Worm (Caenorhabditis elegans) whole organism, midembryonic: ENCODE data around the gene M04B2.6.

Experiments
- T22C8.4 ChIP-seq: fragments of 200-800 bp; sonication (Bioruptor generic); IDR thresholded peaks from 2 replicates; pipeline ENCODE4 v1.3.6; 2022; ENCODE audit warnings: missing genetic modification characterization, missing compliant biosample characterization
- cog-1 ChIP-seq: sonication (generic microtip); optimal IDR thresholded peaks from 2 replicates; lab custom pipeline; 2016; ENCODE audit warnings: missing genetic modification characterization, missing compliant biosample characterization
- flt-1 ChIP-seq: fragments of 200-800 bp; sonication (Bioruptor generic); IDR thresholded peaks from 2 replicates; pipeline ENCODE4 v1.3.6; 2022; ENCODE audit warnings: missing genetic modification characterization, missing compliant biosample characterization
- klf-2 ChIP-seq: fragments of 200-800 bp; sonication (Bioruptor generic); conservative IDR thresholded peaks from 2 replicates; pipeline ENCODE4 v1.3.6; 2022; ENCODE audit warnings: missing genetic modification reagents, missing genetic modification characterization, missing compliant biosample characterization
- med-1 ChIP-seq: sonication (generic microtip); optimal IDR thresholded peaks from 2 replicates; lab custom pipeline; 2017; ENCODE audit warnings: missing genetic modification characterization, mild to moderate bottlenecking, missing compliant biosample characterization, antibody characterized with exemption, missing genetic modification reagents; ENCODE audit not compliant: insufficient read depth
- ref-1 ChIP-seq: fragments of 200-800 bp; sonication (Bioruptor generic); conservative IDR thresholded peaks from 2 replicates; pipeline ENCODE4 v1.3.6; 2022; ENCODE audit warnings: missing genetic modification reagents, missing genetic modification characterization, missing compliant biosample characterization
- tab-1 ChIP-seq: fragments of 200-800 bp; sonication (Bioruptor generic); IDR thresholded peaks from 2 replicates; pipeline ENCODE4 v1.3.6; 2022; ENCODE audit warnings: missing genetic modification characterization, missing compliant biosample characterization
- ztf-23 ChIP-seq: fragments of 200-800 bp; sonication (Bioruptor generic); IDR thresholded peaks from 2 replicates; pipeline ENCODE4 v1.3.6; 2022; ENCODE audit warnings: missing genetic modification reagents, missing genetic modification characterization, missing compliant biosample characterization
- ztf-29 ChIP-seq: fragments of 200-800 bp; sonication (Bioruptor generic); IDR thresholded peaks from 2 replicates; pipeline ENCODE4 v1.3.6; 2022; ENCODE audit warnings: missing genetic modification reagents, missing genetic modification characterization, missing compliant biosample characterization

Gene M04B2.6

DNA sequence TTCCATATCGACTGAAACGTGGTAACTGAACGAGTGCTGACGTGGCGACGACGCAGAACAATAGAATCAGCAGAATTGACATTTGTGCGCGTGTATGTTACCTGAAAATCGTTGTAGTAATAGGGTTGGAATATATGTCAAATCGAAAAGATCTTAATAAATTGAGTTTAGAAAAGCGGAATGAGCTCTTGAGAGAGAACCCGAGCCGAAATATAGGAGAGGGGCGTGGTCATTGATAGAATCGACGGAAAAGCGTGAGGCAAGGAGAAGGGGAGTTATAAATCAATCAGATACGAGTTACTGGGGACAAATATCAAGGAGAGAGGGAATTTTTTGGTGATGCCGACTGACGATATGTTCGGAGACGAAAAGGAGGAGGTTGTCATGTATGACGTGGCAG is at the start of gene M04B2.6:
Gene M04B2.6 (minus strand): TSS at position 101 of the 400 bp plus-strand sequence.
- TF ChIP-seq med-1 (GFP tag; lab: Kevin White, UChicago) (no peak), cog-1 (tag; lab: Kevin White, UChicago) (no peak), ref-1 (no peak), T22C8.4 (GFP tag; lab: Robert Waterston, UW) (no peak), klf-2 (GFP tag; lab: Robert Waterston, UW) (no peak), ztf-23 (no peak), tab-1 (no peak)

ce11 chrIV:11551813-11552212 is 41.2 kb upstream of the M04B2.6 start, which contains the start of gene col-128:
col-128 (minus strand) TSS chrIV:11551960.
- no peak for TF ChIP-seq med-1 (GFP tag; lab: Kevin White, UChicago)

DNA sequence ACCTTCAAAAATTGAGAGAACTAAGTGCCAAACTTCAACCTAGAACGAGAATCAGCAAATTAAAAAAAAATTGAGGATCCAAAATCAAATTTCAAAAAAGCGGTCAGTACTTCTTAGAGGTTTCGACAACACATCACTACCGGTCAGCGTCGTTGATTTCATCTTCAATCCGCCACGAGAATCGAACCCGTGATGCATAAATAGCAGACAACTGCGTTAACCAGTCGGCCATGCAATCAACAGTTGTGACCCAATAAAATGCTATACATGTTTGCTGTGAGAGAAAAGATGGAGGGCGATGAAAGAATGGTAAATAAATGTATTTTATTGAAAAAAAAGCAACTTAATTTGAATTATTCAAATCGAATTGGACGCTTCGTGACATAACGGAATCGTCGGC is 39.1 kb upstream of the M04B2.6 start:
- TF ChIP-seq ztf-23 (peak; percentile 92), ztf-29 (GFP tag; lab: Robert Waterston, UW) (peak; percentile 81), cog-1 (tag; lab: Kevin White, UChicago) (peak; percentile 88), klf-2 (GFP tag; lab: Robert Waterston, UW) (0 out of 2 replicates have a peak, but pooled peaks have one; percentile 47), ref-1 (peak; percentile 81), flt-1 (GFP tag; lab: Robert Waterston, UW) (peak; percentile 95), T22C8.4 (GFP tag; lab: Robert Waterston, UW) (peak; percentile 81), tab-1 (peak; percentile 95), med-1 (GFP tag; lab: Kevin White, UChicago) (peak; percentile 70)

DNA sequence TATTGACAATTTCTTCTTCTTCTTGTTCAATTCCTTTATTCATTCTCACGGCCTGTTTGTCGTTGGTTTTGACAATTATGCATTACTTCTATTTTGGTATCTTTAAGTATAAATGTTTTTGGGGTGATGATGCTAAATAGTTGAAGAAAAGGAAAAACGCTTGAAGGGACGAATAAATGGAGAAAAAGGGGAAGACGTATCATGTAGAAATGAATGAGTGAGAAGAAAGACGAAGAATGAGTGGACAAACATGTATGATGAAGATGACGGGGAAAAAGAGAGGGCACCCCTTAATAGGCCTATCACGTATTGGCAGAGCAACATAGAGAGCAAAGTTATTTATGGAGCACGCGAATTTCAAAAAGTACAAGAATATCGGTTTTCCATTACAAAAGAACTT is 38.1 kb upstream of the M04B2.6 start, which contains the start of gene M04B2.7:
Gene M04B2.7 (minus strand): TSS at position 101 of the 400 bp plus-strand sequence.
- TF ChIP-seq med-1 (GFP tag; lab: Kevin White, UChicago) (no peak), flt-1 (GFP tag; lab: Robert Waterston, UW) (no peak), ztf-29 (GFP tag; lab: Robert Waterston, UW) (no peak), ref-1 (no peak), cog-1 (tag; lab: Kevin White, UChicago) (no peak), ztf-23 (no peak)

DNA sequence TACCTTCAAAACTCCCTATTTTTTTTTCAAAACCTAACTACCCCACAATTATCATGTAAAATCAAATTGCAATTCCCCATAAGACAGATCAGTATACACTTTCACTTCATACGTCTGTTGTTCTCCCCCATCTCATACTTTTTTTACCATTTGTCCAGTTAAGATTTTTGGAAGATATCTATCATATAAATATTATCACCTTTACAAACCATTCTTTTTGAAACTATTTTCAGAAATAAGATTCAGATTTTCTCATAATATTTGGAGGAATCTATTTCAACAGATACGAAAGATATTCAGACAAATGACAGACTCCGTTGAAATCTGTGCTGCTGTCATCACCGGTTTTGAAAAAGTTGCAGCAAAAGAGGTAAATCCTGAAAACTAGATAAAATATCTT is 17.2 kb upstream of the M04B2.6 start, which contains the start of gene M04B2.2:
Gene M04B2.2 (plus strand): TSS at position 301 of the 400 bp plus-strand sequence.
- TF ChIP-seq ztf-23 (no peak), cog-1 (tag; lab: Kevin White, UChicago) (no peak), flt-1 (GFP tag; lab: Robert Waterston, UW) (no peak), T22C8.4 (GFP tag; lab: Robert Waterston, UW) (no peak), ztf-29 (GFP tag; lab: Robert Waterston, UW) (no peak), ref-1 (no peak), klf-2 (GFP tag; lab: Robert Waterston, UW) (no peak), med-1 (GFP tag; lab: Kevin White, UChicago) (no peak), tab-1 (no peak)

DNA sequence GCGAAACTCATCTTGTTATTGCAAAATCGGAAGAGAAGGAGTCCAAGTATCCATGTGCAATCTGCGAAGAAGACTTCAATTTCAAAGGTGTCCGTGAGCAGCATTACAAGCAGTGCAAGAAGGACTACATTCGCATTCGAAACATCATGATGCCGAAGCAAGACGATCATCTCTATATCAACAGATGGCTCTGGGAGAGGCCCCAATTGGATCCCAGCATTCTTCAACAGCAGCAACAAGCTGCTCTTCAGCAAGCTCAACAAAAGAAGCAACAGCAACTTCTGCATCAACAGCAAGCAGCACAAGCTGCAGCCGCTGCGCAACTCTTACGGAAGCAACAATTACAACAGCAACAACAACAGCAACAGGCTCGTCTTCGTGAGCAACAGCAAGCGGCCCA is 15.6 kb upstream of the M04B2.6 start:
- no peak for TF ChIP-seq klf-2 (GFP tag; lab: Robert Waterston, UW)

ce11 chrIV:11524241-11524692 is 13.7 kb upstream of the M04B2.6 start, which contains the start of gene mep-1:
mep-1 (plus strand) TSS chrIV:11524642.
- no peak for TF ChIP-seq ref-1
- no peak for TF ChIP-seq med-1 (GFP tag; lab: Kevin White, UChicago)
- peak; percentile 31 for TF ChIP-seq cog-1 (tag; lab: Kevin White, UChicago)
- no peak for TF ChIP-seq tab-1
- no peak for TF ChIP-seq T22C8.4 (GFP tag; lab: Robert Waterston, UW)
- peak; percentile 64; the same call in 1 of the 2 replicates for TF ChIP-seq flt-1 (GFP tag; lab: Robert Waterston, UW)
- no peak for TF ChIP-seq ztf-23
- peak; percentile 11; the same call in 1 of the 2 replicates for TF ChIP-seq ztf-29 (GFP tag; lab: Robert Waterston, UW)
- TF ChIP-seq klf-2 (GFP tag; lab: Robert Waterston, UW), result 0 out of 2 replicates have a peak, but pooled peaks have one; percentile 32

DNA sequence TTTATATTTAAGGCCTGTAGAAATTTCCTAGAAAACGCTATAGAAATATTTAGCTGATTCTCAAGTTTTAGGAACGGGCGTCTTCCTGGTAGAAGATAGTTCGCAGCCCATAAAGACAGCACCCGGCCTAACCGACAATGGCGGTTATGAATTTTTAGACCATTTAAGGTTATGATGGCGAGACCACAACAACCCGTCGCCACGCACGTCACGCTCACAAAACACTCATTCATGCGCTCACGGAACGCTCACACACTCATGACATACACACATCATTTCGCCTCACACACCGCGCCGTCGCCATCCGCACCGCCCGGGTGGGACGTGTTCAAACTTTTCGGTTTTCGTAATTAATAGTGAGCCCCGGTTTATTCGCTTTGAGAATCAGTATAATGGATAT is 13.1 kb upstream of the M04B2.6 start:
- no peak for TF ChIP-seq med-1 (GFP tag; lab: Kevin White, UChicago)
- TF ChIP-seq cog-1 (tag; lab: Kevin White, UChicago), result no peak
- TF ChIP-seq tab-1, result no peak
- no peak for TF ChIP-seq ztf-23
- TF ChIP-seq flt-1 (GFP tag; lab: Robert Waterston, UW), result no peak
- no peak for TF ChIP-seq ref-1
- no peak for TF ChIP-seq ztf-29 (GFP tag; lab: Robert Waterston, UW)
- TF ChIP-seq klf-2 (GFP tag; lab: Robert Waterston, UW), result no peak
- no peak for TF ChIP-seq T22C8.4 (GFP tag; lab: Robert Waterston, UW)

DNA sequence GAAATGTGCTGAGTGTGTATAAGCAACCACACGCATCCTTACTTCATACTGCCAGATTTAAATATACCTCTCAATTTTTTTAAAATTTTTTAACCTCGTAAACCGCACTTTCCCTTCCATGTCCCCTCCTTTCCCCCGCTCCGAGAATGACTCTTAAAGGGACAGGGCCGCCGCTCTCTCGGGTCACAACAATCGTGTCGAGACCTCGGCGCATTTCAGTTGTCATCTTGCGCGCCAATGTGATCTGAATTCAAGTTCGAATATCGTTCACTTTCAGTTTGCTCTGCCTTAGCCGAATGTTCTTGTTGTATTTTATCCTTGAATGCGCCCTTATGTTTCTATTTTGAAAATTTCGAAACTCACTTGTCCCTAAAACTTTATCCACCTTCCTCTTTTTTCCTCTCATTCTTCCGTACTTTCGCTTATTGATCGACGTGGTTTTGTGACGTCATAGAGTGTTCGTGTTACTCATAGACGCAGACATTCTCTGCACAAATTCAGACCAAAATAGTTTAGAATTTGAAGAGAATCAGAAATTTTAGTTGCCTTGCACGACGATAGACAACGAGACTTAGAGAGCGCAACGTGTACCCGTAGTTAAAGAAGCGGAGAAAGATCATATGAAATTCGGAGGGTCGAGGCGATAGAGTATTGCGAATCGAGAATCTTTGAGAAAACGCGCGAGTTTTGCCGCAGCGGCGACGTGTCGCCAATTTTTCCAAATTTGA is 11.8 kb upstream of the M04B2.6 start:
- TF ChIP-seq ztf-23, result 0 out of 2 replicates have a peak, but pooled peaks have one; percentile 31
- TF ChIP-seq T22C8.4 (GFP tag; lab: Robert Waterston, UW), result no peak; the same call in 1 of the 2 replicates
- TF ChIP-seq cog-1 (tag; lab: Kevin White, UChicago), result no peak
- TF ChIP-seq klf-2 (GFP tag; lab: Robert Waterston, UW), result no peak
- TF ChIP-seq flt-1 (GFP tag; lab: Robert Waterston, UW), result no peak

- TF ChIP-seq ztf-29 (GFP tag; lab: Robert Waterston, UW) (no peak), ref-1 (no peak), ztf-23 (no peak), flt-1 (GFP tag; lab: Robert Waterston, UW) (no peak), cog-1 (tag; lab: Kevin White, UChicago) (no peak), klf-2 (GFP tag; lab: Robert Waterston, UW) (no peak), T22C8.4 (GFP tag; lab: Robert Waterston, UW) (no peak), tab-1 (no peak), med-1 (GFP tag; lab: Kevin White, UChicago) (no peak)
Measured at ce11 chrIV:11520960-11521359, 10.4 kb upstream of the M04B2.6 start, which contains the start of the genes M04B2.4 and gfl-1. M04B2.4 (minus strand) TSS chrIV:11521031. gfl-1 (plus strand) TSS chrIV:11521290.
